Worm (Caenorhabditis elegans) whole organism, L1 larva: ENCODE measurements around the gene C40H5.2.

Experiments
- C34B4.2 ChIP-seq: sonication (generic microtip); optimal IDR thresholded peaks from 2 replicates; lab custom pipeline; 2017; ENCODE audit warnings: mild to moderate bottlenecking, missing genetic modification characterization, missing compliant biosample characterization
- F16B12.6 ChIP-seq: fragments of 150-350 bp; optimal IDR thresholded peaks from 2 replicates; lab custom pipeline; 2014; ENCODE audit warnings: missing biosample characterization, missing genetic modification characterization
- Y116A8C.19 ChIP-seq: sonication (generic microtip); optimal IDR thresholded peaks from 2 replicates; lab custom pipeline; 2016; ENCODE audit warnings: missing compliant biosample characterization, missing genetic modification characterization, borderline replicate concordance
- alr-1 ChIP-seq: fragments of 200-800 bp; sonication (Bioruptor generic); optimal IDR thresholded peaks from 2 replicates; lab custom pipeline; 2018; ENCODE audit warnings: borderline replicate concordance, mild to moderate bottlenecking, missing genetic modification characterization, missing compliant biosample characterization
- blmp-1 ChIP-seq: fragments of 150-350 bp; optimal IDR thresholded peaks from 2 replicates; lab custom pipeline; 2014; ENCODE audit warnings: missing biosample characterization, missing genetic modification characterization
- ceh-82 ChIP-seq, 3 experiments: fragments of 150-350 bp in 1 of 3; sonication (generic microtip) in 2 of 3; optimal IDR thresholded peaks; 2 replicates each; lab custom pipeline; 2014 to 2017; ENCODE audit warnings: missing biosample characterization in 3 of 3, missing genetic modification characterization in 3 of 3
- ceh-88 ChIP-seq: fragments of 200-800 bp; sonication (Bioruptor generic); IDR thresholded peaks from 2 replicates; pipeline ENCODE4 v1.3.6; 2022; ENCODE audit warnings: missing genetic modification characterization, missing compliant biosample characterization
- efl-1 ChIP-seq, 4 experiments: fragments of 150-350 bp; optimal IDR thresholded peaks in 3 of 4; peaks in 1 of 4; 1 replicate in 1 of 4; 2 replicates in 3 of 4; lab custom pipeline; 2014; ENCODE audit warnings: missing biosample characterization in 2 of 4, missing genetic modification characterization in 2 of 4, missing genetic modification reagents in 2 of 4
- fkh-8 ChIP-seq: sonication (generic microtip); optimal IDR thresholded peaks from 2 replicates; lab custom pipeline; 2016; ENCODE audit warnings: mild to moderate bottlenecking, missing genetic modification characterization, missing compliant biosample characterization
- fos-1 ChIP-seq: fragments of 150-350 bp; optimal IDR thresholded peaks from 2 replicates; lab custom pipeline; 2014; ENCODE audit warnings: missing biosample characterization, missing genetic modification characterization
- grh-1 ChIP-seq: fragments of 200-800 bp; sonication (Bioruptor generic); IDR thresholded peaks from 2 replicates; pipeline ENCODE4 v1.3.6; 2022; ENCODE audit warnings: missing genetic modification reagents, missing genetic modification characterization, missing compliant biosample characterization
- hlh-17 ChIP-seq: fragments of 200-800 bp; sonication (Bioruptor generic); optimal IDR thresholded peaks from 2 replicates; lab custom pipeline; 2018; ENCODE audit warnings: missing genetic modification characterization, mild to moderate bottlenecking, missing compliant biosample characterization, moderate library complexity, borderline replicate concordance
- hpl-2 ChIP-seq: fragments of 150-350 bp; optimal IDR thresholded peaks from 2 replicates; lab custom pipeline; 2014; ENCODE audit warnings: missing biosample characterization, missing genetic modification reagents, missing genetic modification characterization
- isw-1 ChIP-seq: fragments of 200-800 bp; sonication (Bioruptor generic); IDR thresholded peaks from 2 replicates; pipeline ENCODE4 v1.3.6; 2022; ENCODE audit warnings: missing genetic modification characterization, missing compliant biosample characterization
- lin-35 ChIP-seq, 2 experiments: fragments of 150-350 bp; optimal IDR thresholded peaks; 2 replicates each; lab custom pipeline; 2014; ENCODE audit warnings: missing biosample characterization in 2 of 2, missing genetic modification characterization in 2 of 2, missing genetic modification reagents in 2 of 2
- lir-3 ChIP-seq: sonication (generic microtip); optimal IDR thresholded peaks from 2 replicates; lab custom pipeline; 2016; ENCODE audit warnings: mild to moderate bottlenecking, missing genetic modification characterization, moderate library complexity, missing compliant biosample characterization; ENCODE audit not compliant: poor library complexity
- mef-2 ChIP-seq: fragments of 150-350 bp; optimal IDR thresholded peaks from 2 replicates; lab custom pipeline; 2014; ENCODE audit warnings: missing biosample characterization, missing genetic modification characterization
- nhr-12 ChIP-seq: sonication (generic microtip); optimal IDR thresholded peaks from 2 replicates; lab custom pipeline; 2017; ENCODE audit warnings: missing biosample characterization, missing genetic modification characterization
- nhr-19 ChIP-seq: fragments of 200-800 bp; sonication (Bioruptor generic); conservative IDR thresholded peaks from 2 replicates; pipeline ENCODE4 v1.3.6; 2022; ENCODE audit warnings: missing genetic modification characterization, missing compliant biosample characterization
- nhr-20 ChIP-seq: sonication (generic microtip); optimal IDR thresholded peaks from 2 replicates; lab custom pipeline; 2016; ENCODE audit warnings: mild to moderate bottlenecking, missing genetic modification characterization, missing compliant biosample characterization
- nhr-47 ChIP-seq: sonication (generic microtip); optimal IDR thresholded peaks from 2 replicates; lab custom pipeline; 2016; ENCODE audit warnings: mild to moderate bottlenecking, missing genetic modification characterization, moderate library complexity, missing compliant biosample characterization
- nhr-71 ChIP-seq: sonication (generic microtip); optimal IDR thresholded peaks from 2 replicates; lab custom pipeline; 2016; ENCODE audit warnings: mild to moderate bottlenecking, missing genetic modification characterization, moderate library complexity, missing compliant biosample characterization
- pag-3 ChIP-seq: sonication (generic microtip); optimal IDR thresholded peaks from 2 replicates; lab custom pipeline; 2017; ENCODE audit warnings: missing genetic modification characterization, mild to moderate bottlenecking, missing compliant biosample characterization, antibody characterized with exemption, borderline replicate concordance; ENCODE audit not compliant: insufficient read depth
- snpc-4 ChIP-seq: fragments of 150-350 bp; optimal IDR thresholded peaks from 2 replicates; lab custom pipeline; 2014; ENCODE audit warnings: missing biosample characterization, missing genetic modification characterization
- snu-23 ChIP-seq: sonication (generic microtip); optimal IDR thresholded peaks from 2 replicates; lab custom pipeline; 2016; ENCODE audit warnings: missing genetic modification characterization, missing compliant biosample characterization
- sox-4 ChIP-seq: sonication (generic microtip); optimal IDR thresholded peaks from 2 replicates; lab custom pipeline; 2016; ENCODE audit warnings: missing genetic modification characterization, missing compliant biosample characterization
- sup-37 ChIP-seq: fragments of 200-800 bp; sonication (Bioruptor generic); optimal IDR thresholded peaks from 2 replicates; lab custom pipeline; 2018; ENCODE audit warnings: mild to moderate bottlenecking, missing genetic modification characterization, missing compliant biosample characterization
- tbx-2 ChIP-seq: sonication (generic microtip); optimal IDR thresholded peaks from 2 replicates; lab custom pipeline; 2016; ENCODE audit warnings: missing genetic modification characterization, missing compliant biosample characterization
- unc-62 ChIP-seq: fragments of 150-350 bp; optimal IDR thresholded peaks from 2 replicates; lab custom pipeline; 2014; ENCODE audit warnings: missing biosample characterization, missing genetic modification reagents, missing genetic modification characterization
- zag-1 ChIP-seq: fragments of 150-350 bp; optimal IDR thresholded peaks from 2 replicates; lab custom pipeline; 2014; ENCODE audit warnings: missing biosample characterization, missing genetic modification characterization
- ztf-4 ChIP-seq: fragments of 150-350 bp; optimal IDR thresholded peaks from 2 replicates; lab custom pipeline; 2014; ENCODE audit warnings: missing biosample characterization, missing genetic modification characterization

The C40H5.2 gene

ce11 chrX:11798057-11798555 lies 52.2 kb downstream of the C40H5.2 start, which contains the start of gene rsd-3 (continued):
- TF ChIP-seq grh-1 (GFP tag; lab: Robert Waterston, UW) = 0 out of 2 replicates have a peak, but pooled peaks have one; percentile 5
- no peak for TF ChIP-seq Y116A8C.19 (tag; lab: Kevin White, UChicago)
- TF ChIP-seq efl-1 (optimal IDR thresholded peaks at IDR 0.05; lab: Kevin White, UChicago) = no peak
- peak in 1 of 2 experiments; percentile 11 for TF ChIP-seq efl-1 (GFP tag; optimal IDR thresholded peaks at IDR 0.05 in 1 of 2; lab: Kevin White, UChicago)
- no peak for TF ChIP-seq ztf-4 (tag; lab: Kevin White, UChicago)
- no peak for TF ChIP-seq unc-62
- no peak for TF ChIP-seq nhr-12
- peak in 2 of 3 experiments; percentile 18 to 42 for TF ChIP-seq ceh-82 (tag; optimal IDR thresholded peaks at IDR 0.05; lab: Kevin White, UChicago)
- TF ChIP-seq nhr-47 (tag; lab: Kevin White, UChicago) = peak; percentile 45
- no peak for TF ChIP-seq F16B12.6 (tag; lab: Kevin White, UChicago)
- TF ChIP-seq nhr-71 (tag; lab: Kevin White, UChicago) = peak; percentile 65
- TF ChIP-seq snpc-4 (tag; lab: Kevin White, UChicago) = no peak
- no peak for TF ChIP-seq sox-4 (tag; lab: Kevin White, UChicago)
- peak; percentile 51 for TF ChIP-seq tbx-2 (tag; lab: Kevin White, UChicago)
- TF ChIP-seq fkh-8 (tag; lab: Kevin White, UChicago) = peak; percentile 4
- TF ChIP-seq nhr-20 = peak; percentile 74
- TF ChIP-seq alr-1 (tag; lab: Kevin White, UChicago) = no peak
- TF ChIP-seq snu-23 = peak; percentile 74
- TF ChIP-seq nhr-19 (GFP tag; lab: Robert Waterston, UW) = 0 out of 2 replicates have a peak, but pooled peaks have one; percentile 25
- no peak for TF ChIP-seq ceh-88 (GFP tag; lab: Robert Waterston, UW)
- TF ChIP-seq fos-1 (tag; lab: Kevin White, UChicago) = no peak
- no peak for TF ChIP-seq zag-1 (tag; lab: Kevin White, UChicago)
- no peak for TF ChIP-seq isw-1
- TF ChIP-seq C34B4.2 (tag; lab: Kevin White, UChicago) = no peak
- peak; percentile 7 to 49 for TF ChIP-seq lin-35 (GFP tag; optimal IDR thresholded peaks at IDR 0.05; lab: Kevin White, UChicago)
- no peak for TF ChIP-seq sup-37

ce11 chrX:11804057-11804456 lies 58.2 kb downstream of the C40H5.2 start, which contains the start of gene C34E11.4:
TSS of gene C34E11.4 (plus strand) at chrX:11804210.
- TF ChIP-seq zag-1 (tag; lab: Kevin White, UChicago) (no peak), efl-1 (optimal IDR thresholded peaks at IDR 0.05; lab: Kevin White, UChicago) (no peak), efl-1 (GFP tag; optimal IDR thresholded peaks at IDR 0.05 in 1 of 2; lab: Kevin White, UChicago) (peak in 1 of 2 experiments; percentile 54), lin-35 (GFP tag; optimal IDR thresholded peaks at IDR 0.05; lab: Kevin White, UChicago) (no peak)

- TF ChIP-seq fos-1 (tag; lab: Kevin White, UChicago) = no peak
- no peak for TF ChIP-seq hpl-2
- TF ChIP-seq blmp-1 (tag; lab: Kevin White, UChicago) = no peak
- TF ChIP-seq nhr-19 (GFP tag; lab: Robert Waterston, UW) = no peak
- TF ChIP-seq zag-1 (tag; lab: Kevin White, UChicago) = no peak
- no peak for TF ChIP-seq hlh-17 (GFP tag; lab: Kevin White, UChicago)
- TF ChIP-seq pag-3 (tag; lab: Kevin White, UChicago) = no peak
- TF ChIP-seq lir-3 (tag; lab: Kevin White, UChicago) = no peak
- TF ChIP-seq snpc-4 (tag; lab: Kevin White, UChicago) = no peak
- no peak for TF ChIP-seq mef-2
- TF ChIP-seq, all 84 proteins: peak for 0
Measured at ce11 chrX:11806175-11806853, 60.4 kb downstream of the C40H5.2 start.
